Worm (Caenorhabditis elegans): Measurements from ENCODE around the gene rps-30.

Gene rps-30

ce11 chrV:7804064-7804800 is 27.9 kb downstream of the rps-30 start, which contains the start of gene uvs-1 (continued):
- TF ChIP-seq lin-14 (GFP tag; optimal IDR thresholded peaks at IDR 0.05) (peak; percentile 78), sup-37 (GFP tag; optimal IDR thresholded peaks at IDR 0.05) (peak; percentile 57), lsy-2 (tag; optimal IDR thresholded peaks at IDR 0.05) (peak; percentile 20 to 43), skn-1 (tag; optimal IDR thresholded peaks at IDR 0.05) (peak; percentile 48), nhr-77 (tag; optimal IDR thresholded peaks at IDR 0.05) (peak; percentile 24), ceh-90 (tag; optimal IDR thresholded peaks at IDR 0.05) (no peak), ceh-63 (GFP tag; optimal IDR thresholded peaks at IDR 0.05) (no peak), elt-3 (tag; optimal IDR thresholded peaks at IDR 0.05) (peak in 1 of 6 experiments; percentile 35), lin-39 (tag; optimal IDR thresholded peaks at IDR 0.05) (no peak), nhr-76 (tag; optimal IDR thresholded peaks at IDR 0.05) (no peak), unc-98 (GFP tag; IDR thresholded peaks at IDR 0.05) (no peak), unc-30 (tag; optimal IDR thresholded peaks at IDR 0.05) (no peak), lir-3 (tag; optimal IDR thresholded peaks at IDR 0.05; ENCODE audit: poor library complexity) (no peak)

DNA sequence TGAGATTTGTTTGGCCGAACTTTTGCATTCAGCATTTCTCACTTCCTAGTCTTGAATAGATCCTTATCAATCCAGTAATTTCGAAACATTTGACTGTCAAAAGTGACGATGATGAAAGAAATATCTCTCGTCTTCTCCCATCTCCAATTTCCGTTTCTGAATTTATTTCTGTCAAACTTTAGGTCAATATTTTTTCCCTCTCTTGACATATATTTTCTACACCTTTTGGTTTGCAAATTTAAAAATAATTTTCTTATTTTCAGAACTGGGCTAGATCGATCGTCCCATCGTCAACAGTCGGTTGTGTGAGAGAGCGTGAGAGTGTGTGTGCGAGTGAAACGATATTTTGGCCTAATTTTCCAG is 28.4 kb downstream of the rps-30 start, which contains the start of gene xpo-1:
Gene xpo-1 (plus strand): TSS at position 264 of the 363 bp plus-strand sequence.
- TF ChIP-seq elt-3 (tag; optimal IDR thresholded peaks at IDR 0.05) (peak in 1 of 6 experiments; percentile 18), jun-1 (tag; optimal IDR thresholded peaks at IDR 0.05) (no peak), nhr-237 (tag; optimal IDR thresholded peaks at IDR 0.05) (no peak), F16B12.6 (tag; optimal IDR thresholded peaks at IDR 0.05) (no peak), efl-1 (optimal IDR thresholded peaks at IDR 0.05) (no peak), efl-1 (GFP tag; optimal IDR thresholded peaks at IDR 0.05 in 1 of 2) (peak in 1 of 2 experiments; percentile 20), blmp-1 (tag; optimal IDR thresholded peaks at IDR 0.05) (peak; percentile 19), nhr-85 (tag) (no peak), snpc-4 (tag; optimal IDR thresholded peaks at IDR 0.05) (no peak), tbx-2 (tag; optimal IDR thresholded peaks at IDR 0.05) (no peak)

ce11 chrV:7806629-7807028 is 30.3 kb downstream of the rps-30 start:
- TF ChIP-seq mdl-1 (tag; optimal IDR thresholded peaks at IDR 0.05) (no peak), ama-1 (optimal IDR thresholded peaks at IDR 0.05) (no peak), nhr-76 (tag; optimal IDR thresholded peaks at IDR 0.05) (no peak), aly-2 (tag; optimal IDR thresholded peaks at IDR 0.05) (no peak), unc-98 (GFP tag; IDR thresholded peaks at IDR 0.05) (no peak), lin-35 (GFP tag; optimal IDR thresholded peaks at IDR 0.05) (no peak), alr-1 (tag; optimal IDR thresholded peaks at IDR 0.05; ENCODE audit: borderline replicate concordance) (no peak), ceh-90 (tag; optimal IDR thresholded peaks at IDR 0.05) (no peak), egl-27 (tag; optimal IDR thresholded peaks at IDR 0.05) (no peak), aha-1 (tag; optimal IDR thresholded peaks at IDR 0.05) (no peak), hpl-2 (GFP tag; optimal IDR thresholded peaks at IDR 0.05) (no peak), unc-62 (GFP tag; optimal IDR thresholded peaks at IDR 0.05) (no peak), nhr-84 (tag; optimal IDR thresholded peaks at IDR 0.05) (no peak)

DNA sequence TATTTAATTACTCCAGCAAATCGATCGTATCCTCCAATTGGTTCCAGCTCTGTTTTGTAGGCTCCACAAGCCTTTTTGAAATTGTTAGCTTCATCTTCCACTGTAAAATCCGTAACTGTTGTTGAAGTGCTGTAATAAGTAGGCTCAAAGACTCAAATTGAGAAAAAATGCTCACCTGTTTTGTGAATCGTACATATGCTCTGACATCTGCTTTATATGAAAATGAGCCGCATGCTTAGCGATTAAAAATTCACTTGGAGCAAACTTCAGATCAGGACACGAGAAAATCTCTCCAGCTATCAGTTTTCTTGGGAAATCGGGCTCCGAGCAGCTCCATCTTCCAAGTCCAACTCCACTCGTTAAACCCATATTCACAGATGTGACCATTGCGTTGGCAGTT is 32.1 kb downstream of the rps-30 start:
- TF ChIP-seq lin-13 (GFP tag; optimal IDR thresholded peaks at IDR 0.05) (no peak), efl-1 (optimal IDR thresholded peaks at IDR 0.05) (no peak), efl-1 (GFP tag; optimal IDR thresholded peaks at IDR 0.05 in 1 of 2) (peak in 1 of 2 experiments; percentile 59), isw-1 (GFP tag; IDR thresholded peaks at IDR 0.05) (no peak), fos-1 (tag; optimal IDR thresholded peaks at IDR 0.05) (no peak), vab-15 (tag; optimal IDR thresholded peaks at IDR 0.05) (no peak), nhr-20 (tag; optimal IDR thresholded peaks at IDR 0.05) (no peak), lin-39 (tag; optimal IDR thresholded peaks at IDR 0.05) (no peak)

Measured in whole organism, L1 larva.